Fruit fly (Drosophila melanogaster) whole organism, embryonic: ENCODE measurements around the gene nerfin-2.

Source experiments
- Asciz ChIP-seq: fragments of 200-800 bp; sonication (Bioruptor generic); optimal IDR thresholded peaks from 2 replicates; lab custom pipeline; 2017; ENCODE audit warnings: missing biosample characterization, mild to moderate bottlenecking, missing genetic modification characterization, missing genetic modification reagents
- CG10267 ChIP-seq: fragments of 200-800 bp; sonication (Bioruptor generic); optimal IDR thresholded peaks from 2 replicates; lab custom pipeline; 2018; ENCODE audit warnings: missing biosample characterization, mild to moderate bottlenecking, missing genetic modification characterization, moderate library complexity
- CG10431 ChIP-seq: fragments of 200-800 bp; sonication (Bioruptor generic); optimal IDR thresholded peaks from 3 replicates; lab custom pipeline; 2018; ENCODE audit warnings: missing biosample characterization, mild to moderate bottlenecking, missing genetic modification characterization
- CG10462 ChIP-seq: fragments of 200-800 bp; sonication (Bioruptor generic); optimal IDR thresholded peaks from 2 replicates; lab custom pipeline; 2016; ENCODE audit warnings: missing biosample characterization, missing genetic modification characterization
- CG11247 ChIP-seq: fragments of 200-800 bp; sonication (Bioruptor generic); IDR thresholded peaks from 2 replicates; pipeline ENCODE4 v1.3.6; 2022; ENCODE audit warnings: missing biosample characterization, missing genetic modification characterization
- CG12104 ChIP-seq: fragments of 200-800 bp; sonication (Bioruptor generic); optimal IDR thresholded peaks from 3 replicates; lab custom pipeline; 2016; ENCODE audit warnings: missing biosample characterization, missing genetic modification characterization
- CG13123 ChIP-seq: fragments of 200-800 bp; sonication (Bioruptor generic); optimal IDR thresholded peaks from 2 replicates; lab custom pipeline; 2016; ENCODE audit warnings: missing biosample characterization, missing genetic modification characterization
- CG14441 ChIP-seq: fragments of 200-800 bp; sonication (Bioruptor generic); IDR thresholded peaks from 2 replicates; pipeline ENCODE4 v1.3.6; 2022; ENCODE audit warnings: missing biosample characterization, missing genetic modification characterization
- CG14710 ChIP-seq: fragments of 200-800 bp; sonication (Bioruptor generic); optimal IDR thresholded peaks from 3 replicates; lab custom pipeline; 2019; ENCODE audit warnings: missing biosample characterization, mild to moderate bottlenecking, missing genetic modification characterization, moderate library complexity
- CG1529 ChIP-seq: fragments of 200-800 bp; sonication (Bioruptor generic); optimal IDR thresholded peaks from 3 replicates; lab custom pipeline; 2018; ENCODE audit warnings: missing biosample characterization, missing genetic modification characterization
- CG1603 ChIP-seq: fragments of 200-800 bp; sonication (Bioruptor generic); optimal IDR thresholded peaks from 2 replicates; lab custom pipeline; 2019; ENCODE audit warnings: missing biosample characterization, mild to moderate bottlenecking, missing genetic modification characterization, moderate library complexity
- CG16813 ChIP-seq: fragments of 200-800 bp; sonication (Bioruptor generic); IDR thresholded peaks from 3 replicates; pipeline ENCODE4 v1.3.6; 2022; ENCODE audit warnings: missing biosample characterization, missing genetic modification characterization; ENCODE audit not compliant: partially characterized antibody
- CG18262 ChIP-seq: fragments of 200-800 bp; optimal IDR thresholded peaks from 3 replicates; lab custom pipeline; 2019; ENCODE audit warnings: missing biosample characterization, mild to moderate bottlenecking, missing genetic modification characterization, moderate library complexity
- CG31441 ChIP-seq: fragments of 200-800 bp; sonication (Bioruptor generic); IDR thresholded peaks from 2 replicates; pipeline ENCODE4 v1.3.6; 2022; ENCODE audit warnings: missing biosample characterization, missing genetic modification characterization
- CG32767 ChIP-seq: fragments of 200-800 bp; sonication (Bioruptor generic); IDR thresholded peaks from 2 replicates; pipeline ENCODE4 v1.3.6; 2022; ENCODE audit warnings: missing biosample characterization, missing genetic modification characterization
- CG43689 ChIP-seq: fragments of 200-800 bp; sonication (Bioruptor generic); IDR thresholded peaks from 2 replicates; pipeline ENCODE4 v1.3.6; 2022; ENCODE audit warnings: missing biosample characterization, missing genetic modification characterization
- CG4404 ChIP-seq: fragments of 200-800 bp; sonication (Bioruptor generic); IDR thresholded peaks from 2 replicates; pipeline ENCODE4 v1.3.6; 2022; ENCODE audit warnings: missing biosample characterization, missing genetic modification characterization
- CG4424 ChIP-seq: fragments of 200-800 bp; sonication (Bioruptor generic); optimal IDR thresholded peaks from 3 replicates; lab custom pipeline; 2016; ENCODE audit warnings: missing biosample characterization, missing genetic modification characterization
- CG7271 ChIP-seq: fragments of 200-800 bp; sonication (Bioruptor generic); optimal IDR thresholded peaks from 2 replicates; lab custom pipeline; 2018; ENCODE audit warnings: missing biosample characterization, mild to moderate bottlenecking, missing genetic modification characterization, moderate library complexity
- CG7987 ChIP-seq: fragments of 200-800 bp; sonication (Bioruptor generic); optimal IDR thresholded peaks from 2 replicates; lab custom pipeline; 2018; ENCODE audit warnings: missing biosample characterization, mild to moderate bottlenecking, missing genetic modification characterization, moderate library complexity
- CG8924 ChIP-seq: fragments of 200-800 bp; optimal IDR thresholded peaks from 3 replicates; lab custom pipeline; 2019; ENCODE audit warnings: missing biosample characterization, mild to moderate bottlenecking, missing genetic modification characterization, moderate library complexity
- CG9876 ChIP-seq: fragments of 200-800 bp; sonication (Bioruptor generic); optimal IDR thresholded peaks from 2 replicates; lab custom pipeline; 2016; ENCODE audit warnings: missing biosample characterization, missing genetic modification characterization
- Camta ChIP-seq: fragments of 200-800 bp; sonication (Bioruptor generic); optimal IDR thresholded peaks from 2 replicates; lab custom pipeline; 2016; ENCODE audit warnings: missing biosample characterization, missing genetic modification characterization
- Chrac-16 ChIP-seq: fragments of 200-800 bp; sonication (Bioruptor generic); optimal IDR thresholded peaks from 3 replicates; lab custom pipeline; 2016; ENCODE audit warnings: missing biosample characterization, missing genetic modification characterization
- Dip3 ChIP-seq: fragments of 200-800 bp; sonication (Bioruptor generic); optimal IDR thresholded peaks from 3 replicates; lab custom pipeline; 2016; ENCODE audit warnings: missing biosample characterization, missing genetic modification characterization
- Ets97D ChIP-seq: fragments of 200-800 bp; sonication (Bioruptor generic); optimal IDR thresholded peaks from 3 replicates; lab custom pipeline; 2016; ENCODE audit warnings: missing biosample characterization, missing genetic modification characterization
- Fer1 ChIP-seq: fragments of 200-800 bp; sonication (Bioruptor generic); optimal IDR thresholded peaks from 2 replicates; lab custom pipeline; 2017; ENCODE audit warnings: missing biosample characterization, mild to moderate bottlenecking, missing genetic modification characterization
- HLH4C ChIP-seq: fragments of 200-800 bp; sonication (Bioruptor generic); IDR thresholded peaks from 3 replicates; pipeline ENCODE4 v1.3.6; 2022; ENCODE audit warnings: missing biosample characterization, missing genetic modification characterization; ENCODE audit not compliant: partially characterized antibody
- Hr51 ChIP-seq, 2 experiments: fragments of 200-800 bp; sonication (Bioruptor generic); optimal IDR thresholded peaks; 2 replicates in 1 of 2; 3 replicates in 1 of 2; lab custom pipeline; 2016 to 2018; ENCODE audit warnings: missing biosample characterization in 2 of 2, missing genetic modification characterization in 2 of 2, mild to moderate bottlenecking in 1 of 2, moderate library complexity in 1 of 2
- Mrtf ChIP-seq: fragments of 200-800 bp; sonication (Bioruptor generic); IDR thresholded peaks from 3 replicates; pipeline ENCODE4 v1.3.6; 2022; ENCODE audit warnings: missing biosample characterization, missing genetic modification characterization
- Myb ChIP-seq: fragments of 200-800 bp; sonication (Bioruptor generic); optimal IDR thresholded peaks from 2 replicates; lab custom pipeline; 2016; ENCODE audit warnings: missing biosample characterization, missing genetic modification characterization
- NFAT ChIP-seq: fragments of 200-800 bp; sonication (Bioruptor generic); IDR thresholded peaks from 2 replicates; pipeline ENCODE4 v1.3.6; 2022; ENCODE audit warnings: missing biosample characterization, missing genetic modification characterization
- Nf-YA ChIP-seq: fragments of 200-800 bp; sonication (Bioruptor generic); IDR thresholded peaks from 2 replicates; pipeline ENCODE4 v1.3.6; 2022; ENCODE audit warnings: missing biosample characterization, missing genetic modification characterization
- Sin3A ChIP-seq: fragments of >200 bp; optimal IDR thresholded peaks from 2 replicates; lab custom pipeline; 2018
- Trl ChIP-seq, 3 experiments: fragments of >200 bp in 2 of 3; fragments of 200-800 bp in 1 of 3; sonication (Bioruptor generic) in 1 of 3; optimal IDR thresholded peaks; 2 replicates in 1 of 3; 3 replicates in 2 of 3; lab custom pipeline; 2016 to 2017; ENCODE audit warnings: missing biosample characterization in 1 of 3, missing genetic modification characterization in 1 of 3
- Xbp1 ChIP-seq: fragments of 200-800 bp; sonication (Bioruptor generic); optimal IDR thresholded peaks from 3 replicates; lab custom pipeline; 2016; ENCODE audit warnings: missing biosample characterization, mild to moderate bottlenecking, missing genetic modification characterization
- ac ChIP-seq: fragments of 200-800 bp; sonication (Bioruptor generic); optimal IDR thresholded peaks from 3 replicates; lab custom pipeline; 2017; ENCODE audit warnings: missing biosample characterization, mild to moderate bottlenecking, missing genetic modification characterization
- ash1 ChIP-seq: fragments of 200-800 bp; sonication (Bioruptor generic); optimal IDR thresholded peaks from 2 replicates; lab custom pipeline; 2018; ENCODE audit warnings: missing biosample characterization, mild to moderate bottlenecking, missing genetic modification characterization
- chif ChIP-seq, 2 experiments: fragments of 200-800 bp; sonication (Bioruptor generic); optimal IDR thresholded peaks; 3 replicates each; lab custom pipeline; 2016; ENCODE audit warnings: missing biosample characterization in 2 of 2, missing genetic modification characterization in 2 of 2
- dpn ChIP-seq, 2 experiments: fragments of 200-800 bp; sonication (Bioruptor generic); optimal IDR thresholded peaks; 3 replicates each; lab custom pipeline; 2016; ENCODE audit warnings: missing biosample characterization in 2 of 2, missing genetic modification characterization in 2 of 2
- ems ChIP-seq: fragments of 200-800 bp; sonication (Bioruptor generic); optimal IDR thresholded peaks from 3 replicates; lab custom pipeline; 2016; ENCODE audit warnings: missing biosample characterization, missing genetic modification characterization
- eve ChIP-seq, 2 experiments: fragments of >200 bp; optimal IDR thresholded peaks; 2 replicates each; lab custom pipeline; 2017; ENCODE audit warnings: missing biosample characterization in 2 of 2, missing genetic modification characterization in 2 of 2
- her ChIP-seq: fragments of 200-800 bp; sonication (Bioruptor generic); optimal IDR thresholded peaks from 2 replicates; lab custom pipeline; 2016; ENCODE audit warnings: missing biosample characterization, missing genetic modification characterization
- kay ChIP-seq: fragments of 200-800 bp; sonication (Bioruptor generic); optimal IDR thresholded peaks from 2 replicates; lab custom pipeline; 2016; ENCODE audit warnings: missing biosample characterization, missing genetic modification characterization
- ken ChIP-seq: fragments of 200-800 bp; sonication (Bioruptor generic); IDR thresholded peaks from 3 replicates; pipeline ENCODE4 v1.3.6; 2022; ENCODE audit warnings: missing biosample characterization, missing genetic modification characterization
- nerfin-1 ChIP-seq: fragments of 200-800 bp; sonication (Bioruptor generic); optimal IDR thresholded peaks from 3 replicates; lab custom pipeline; 2019; ENCODE audit warnings: missing biosample characterization, mild to moderate bottlenecking, missing genetic modification characterization, moderate library complexity
- pum ChIP-seq: fragments of 200-800 bp; sonication (Bioruptor generic); optimal IDR thresholded peaks from 2 replicates; lab custom pipeline; 2016; ENCODE audit warnings: missing biosample characterization, missing genetic modification characterization
- repo ChIP-seq: fragments of 200-800 bp; sonication (Bioruptor generic); optimal IDR thresholded peaks from 2 replicates; lab custom pipeline; 2016; ENCODE audit warnings: missing biosample characterization, missing genetic modification characterization
- row ChIP-seq: fragments of 200-800 bp; sonication (Bioruptor generic); IDR thresholded peaks from 3 replicates; pipeline ENCODE4 v1.3.6; 2022; ENCODE audit warnings: missing biosample characterization, missing genetic modification characterization
- salm ChIP-seq: fragments of 200-800 bp; sonication (Bioruptor generic); optimal IDR thresholded peaks from 2 replicates; lab custom pipeline; 2018; ENCODE audit warnings: missing biosample characterization, mild to moderate bottlenecking, missing genetic modification characterization
- usp ChIP-seq: fragments of >200 bp; optimal IDR thresholded peaks from 2 replicates; lab custom pipeline; 2017; ENCODE audit warnings: missing biosample characterization, missing genetic modification characterization
- vvl ChIP-seq: fragments of 200-800 bp; sonication (Bioruptor generic); IDR thresholded peaks from 2 replicates; pipeline ENCODE4 v1.3.6; 2022; ENCODE audit warnings: missing biosample characterization, missing genetic modification characterization

nerfin-2 gene

DNA sequence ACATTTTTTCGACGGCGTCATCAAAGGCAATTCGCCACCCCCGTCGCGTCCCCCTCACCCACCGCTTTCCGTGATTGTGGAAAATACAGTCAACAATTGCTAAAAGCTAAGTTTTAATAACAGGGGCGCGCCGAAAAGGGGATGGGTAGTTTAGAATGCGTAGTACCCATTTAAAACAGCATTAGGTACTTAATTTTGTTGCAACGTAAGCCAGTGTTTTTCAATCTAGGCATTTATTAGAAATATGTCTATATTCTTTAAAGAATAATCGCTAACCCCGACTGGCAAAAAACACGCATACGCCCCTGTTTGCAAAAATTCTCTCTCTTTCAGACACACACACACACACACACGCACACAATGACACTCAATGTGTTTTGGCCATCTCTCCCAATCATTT, 14.0 kb downstream of the nerfin-2 start (continued):
- peak; percentile 42 for TF ChIP-seq ems
- no peak for TF ChIP-seq CG32767 (GFP tag; lab: Robert Waterston, UW)
- no peak for TF ChIP-seq CG18262 (tag; lab: Kevin White, UChicago)
- no peak for TF ChIP-seq ash1 (GFP tag; lab: Kevin White, UChicago)
- peak; percentile 25 for TF ChIP-seq Myb (GFP tag; lab: Kevin White, UChicago)
- TF ChIP-seq dpn (GFP tag; optimal IDR thresholded peaks at IDR 0.05; lab: Kevin White, UChicago): peak; percentile 31 to 53
- TF ChIP-seq Fer1 (GFP tag; lab: Kevin White, UChicago): peak; percentile 53
- TF ChIP-seq vvl: peak; percentile 62
- TF ChIP-seq CG7987 (GFP tag; lab: Kevin White, UChicago): no peak
- TF ChIP-seq Mrtf: 0 out of 3 replicates have a peak, but pooled peaks have one; percentile 40
- peak; percentile 64 for TF ChIP-seq CG11247
- no peak for TF ChIP-seq chif (GFP tag; optimal IDR thresholded peaks at IDR 0.05; lab: Kevin White, UChicago)
- TF ChIP-seq CG13123 (GFP tag; lab: Kevin White, UChicago): no peak
- peak; percentile 62; the same call in 1 of the 2 replicates for TF ChIP-seq CG14441 (GFP tag; lab: Robert Waterston, UW)
- no peak for TF ChIP-seq CG16813
- TF ChIP-seq CG12104 (GFP tag; lab: Kevin White, UChicago): no peak
- no peak for TF ChIP-seq CG10431 (GFP tag; lab: Kevin White, UChicago)
- TF ChIP-seq kay: no peak
- peak; percentile 21 for TF ChIP-seq pum (GFP tag; lab: Kevin White, UChicago)
- TF ChIP-seq CG9876 (GFP tag; lab: Kevin White, UChicago): peak; percentile 28
- TF ChIP-seq CG1603 (tag; lab: Kevin White, UChicago): no peak
- TF ChIP-seq CG10267 (tag; lab: Kevin White, UChicago): no peak
- TF ChIP-seq CG8924 (tag; lab: Kevin White, UChicago): no peak
- TF ChIP-seq Camta (GFP tag; lab: Kevin White, UChicago): no peak
- TF ChIP-seq Chrac-16 (GFP tag; lab: Kevin White, UChicago): no peak
- TF ChIP-seq ac (GFP tag; lab: Kevin White, UChicago): no peak
- 0 out of 3 replicates have a peak, but pooled peaks have one; percentile 53 for TF ChIP-seq ken
- peak; percentile 34 to 37 for TF ChIP-seq Hr51 (GFP tag; optimal IDR thresholded peaks at IDR 0.05; lab: Kevin White, UChicago)
- TF ChIP-seq Asciz: no peak
- peak; percentile 62 for TF ChIP-seq row (GFP tag; lab: Robert Waterston, UW)
- peak; percentile 71 for TF ChIP-seq Dip3 (GFP tag; lab: Kevin White, UChicago)
- no peak for TF ChIP-seq CG14710 (tag; lab: Kevin White, UChicago)
- TF ChIP-seq Sin3A (lab: Kevin White, UChicago): no peak
- peak; percentile 62 for TF ChIP-seq CG4404 (GFP tag; lab: Robert Waterston, UW)
- TF ChIP-seq eve (GFP tag; optimal IDR thresholded peaks at IDR 0.05; lab: Kevin White, UChicago): no peak
- TF ChIP-seq her (GFP tag; lab: Kevin White, UChicago): peak; percentile 7
- no peak for TF ChIP-seq Trl (optimal IDR thresholded peaks at IDR 0.05; lab: Kevin White, UChicago)
- TF ChIP-seq Trl (GFP tag; optimal IDR thresholded peaks at IDR 0.05; lab: Kevin White, UChicago): no peak
- TF ChIP-seq CG4424 (GFP tag; lab: Kevin White, UChicago): no peak
- TF ChIP-seq CG10462 (GFP tag; lab: Kevin White, UChicago): no peak
- TF ChIP-seq NFAT (GFP tag; lab: Robert Waterston, UW): peak; percentile 77
- no peak for TF ChIP-seq Ets97D (GFP tag; lab: Kevin White, UChicago)
- no peak for TF ChIP-seq CG31441
- TF ChIP-seq Nf-YA (GFP tag; lab: Robert Waterston, UW): peak; percentile 21; the same call in 1 of the 2 replicates
- TF ChIP-seq CG1529 (GFP tag; lab: Kevin White, UChicago): no peak
- peak; percentile 29 for TF ChIP-seq Xbp1
- TF ChIP-seq salm: no peak
- no peak for TF ChIP-seq repo (GFP tag; lab: Kevin White, UChicago)
- TF ChIP-seq CG43689: no peak
- TF ChIP-seq usp (GFP tag; lab: Kevin White, UChicago): no peak
- no peak for TF ChIP-seq HLH4C
- no peak for TF ChIP-seq nerfin-1
- no peak for TF ChIP-seq CG7271
